Fruit fly (Drosophila melanogaster): ENCODE data around the gene Sap-r.

Sap-r gene

DNA sequence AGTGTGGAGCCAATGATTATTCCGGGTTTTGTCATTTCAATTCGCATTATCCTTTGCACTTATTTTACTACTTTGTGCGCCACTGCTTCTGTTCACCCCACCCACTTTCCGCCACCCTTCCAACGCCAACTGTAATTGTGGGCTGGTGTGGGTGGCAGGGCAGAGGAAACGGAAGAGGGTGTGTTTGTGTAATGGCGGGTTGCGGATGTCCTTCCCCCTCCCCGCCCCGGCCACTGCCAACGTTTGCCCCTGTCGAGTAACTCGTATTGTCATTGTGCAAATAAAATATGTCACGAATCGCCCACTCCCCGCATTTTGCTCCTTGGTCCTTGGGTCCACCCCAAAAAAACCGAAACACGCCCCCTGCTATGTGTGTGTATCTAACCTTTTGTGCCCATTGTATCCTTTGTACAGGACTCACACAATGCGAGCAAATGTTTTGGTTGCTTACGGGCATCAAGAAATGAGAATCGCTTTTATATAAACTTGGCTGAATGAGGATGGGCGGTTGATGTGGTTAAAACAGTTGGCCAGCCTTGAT is 45.1 kb upstream of the Sap-r start:
- TF ChIP-seq CG10669 (GFP tag; optimal IDR thresholded peaks at IDR 0.05) (no peak), spab (GFP tag; optimal IDR thresholded peaks at IDR 0.05) (no peak), CG11902 (GFP tag; optimal IDR thresholded peaks at IDR 0.05) (no peak), Met (GFP tag; optimal IDR thresholded peaks at IDR 0.05) (no peak), Eip75B (GFP tag; optimal IDR thresholded peaks at IDR 0.05) (no peak), ss (GFP tag; optimal IDR thresholded peaks at IDR 0.05) (no peak), fkh (GFP tag; optimal IDR thresholded peaks at IDR 0.05) (peak; percentile 52), CG7368 (GFP tag; optimal IDR thresholded peaks at IDR 0.05) (no peak)

dm6 chr3R:30932092-30932491 is 43.2 kb upstream of the Sap-r start:
- TF ChIP-seq Eip93F (GFP tag; optimal IDR thresholded peaks at IDR 0.05), result no peak
- no peak for TF ChIP-seq CG10631 (GFP tag; optimal IDR thresholded peaks at IDR 0.05)
- no peak for TF ChIP-seq CG31627 (GFP tag; optimal IDR thresholded peaks at IDR 0.05)
- no peak for TF ChIP-seq fd59A (GFP tag; optimal IDR thresholded peaks at IDR 0.05)
- peak in 1 of 2 experiments; percentile 19 for TF ChIP-seq ss (GFP tag; optimal IDR thresholded peaks at IDR 0.05)
- no peak for TF ChIP-seq CG1621 (tag; optimal IDR thresholded peaks at IDR 0.05)
- TF ChIP-seq cyc (GFP tag; optimal IDR thresholded peaks at IDR 0.05), result no peak
- no peak for TF ChIP-seq CG7368 (GFP tag; optimal IDR thresholded peaks at IDR 0.05)
- TF ChIP-seq CG32006 (GFP tag; optimal IDR thresholded peaks at IDR 0.05), result no peak
- no peak for TF ChIP-seq Hr38 (GFP tag; optimal IDR thresholded peaks at IDR 0.05)
- TF ChIP-seq eg (GFP tag; IDR thresholded peaks at IDR 0.05), result 0 out of 3 replicates have a peak, but pooled peaks have one; percentile 15
- no peak for TF ChIP-seq CG11294 (GFP tag; IDR thresholded peaks at IDR 0.05)
- peak; percentile 25 for TF ChIP-seq svp (GFP tag)
- no peak for TF ChIP-seq esn (GFP tag; optimal IDR thresholded peaks at IDR 0.05)
- TF ChIP-seq CG4318 (GFP tag; optimal IDR thresholded peaks at IDR 0.05), result no peak
- no peak for TF ChIP-seq CG6808 (GFP tag; optimal IDR thresholded peaks at IDR 0.05)
- TF ChIP-seq CG6276 (GFP tag; optimal IDR thresholded peaks at IDR 0.05), result no peak
- no peak for TF ChIP-seq topi (GFP tag; optimal IDR thresholded peaks at IDR 0.05)
- TF ChIP-seq CG3919 (GFP tag; optimal IDR thresholded peaks at IDR 0.05), result peak; percentile 11
- TF ChIP-seq Ets96B (tag; optimal IDR thresholded peaks at IDR 0.05), result no peak
- no peak for TF ChIP-seq CG10669 (GFP tag; optimal IDR thresholded peaks at IDR 0.05)
- no peak for TF ChIP-seq Hr39 (GFP tag; optimal IDR thresholded peaks at IDR 0.05)
- no peak for TF ChIP-seq acj6 (GFP tag; optimal IDR thresholded peaks at IDR 0.05)
- TF ChIP-seq CG8119 (GFP tag; IDR thresholded peaks at IDR 0.05), result no peak
- no peak for TF ChIP-seq fd85E (GFP tag; optimal IDR thresholded peaks at IDR 0.05)
- TF ChIP-seq CG6163 (GFP tag; IDR thresholded peaks at IDR 0.05), result 0 out of 3 replicates have a peak, but pooled peaks have one; percentile 12
- no peak for TF ChIP-seq Lpt (GFP tag; optimal IDR thresholded peaks at IDR 0.05)
- TF ChIP-seq CG6854 (GFP tag; optimal IDR thresholded peaks at IDR 0.05), result no peak
- no peak for TF ChIP-seq lz (GFP tag; optimal IDR thresholded peaks at IDR 0.05)
- no peak for TF ChIP-seq CG11902 (GFP tag; optimal IDR thresholded peaks at IDR 0.05)
- TF ChIP-seq Gug (GFP tag; IDR thresholded peaks at IDR 0.05), result no peak
- no peak for TF ChIP-seq Hr4 (GFP tag; optimal IDR thresholded peaks at IDR 0.05)
- no peak for TF ChIP-seq net (GFP tag; optimal IDR thresholded peaks at IDR 0.05)
- no peak for TF ChIP-seq CG3032 (tag; optimal IDR thresholded peaks at IDR 0.05)
- no peak for TF ChIP-seq CG9139 (GFP tag; optimal IDR thresholded peaks at IDR 0.05)
- TF ChIP-seq Eip78C (GFP tag), result peak; percentile 66
- no peak for TF ChIP-seq OdsH (GFP tag; optimal IDR thresholded peaks at IDR 0.05)
- peak; percentile 28 for TF ChIP-seq dsx (GFP tag; optimal IDR thresholded peaks at IDR 0.05; ENCODE audit: poor library complexity, severe bottlenecking)
- no peak for TF ChIP-seq CG34406 (GFP tag; optimal IDR thresholded peaks at IDR 0.05)
- TF ChIP-seq fkh (GFP tag; optimal IDR thresholded peaks at IDR 0.05), result peak; percentile 63
- no peak for TF ChIP-seq CG6792 (GFP tag; optimal IDR thresholded peaks at IDR 0.05)
- no peak for TF ChIP-seq spab (GFP tag; optimal IDR thresholded peaks at IDR 0.05)
- TF ChIP-seq pdm3 (GFP tag; optimal IDR thresholded peaks at IDR 0.05), result no peak
- TF ChIP-seq Smox (GFP tag; optimal IDR thresholded peaks at IDR 0.05), result no peak
- no peak for TF ChIP-seq dac (GFP tag; optimal IDR thresholded peaks at IDR 0.05)
- no peak for TF ChIP-seq achi (GFP tag; optimal IDR thresholded peaks at IDR 0.05)

Measured in whole organism, prepupa.